Fruit fly (Drosophila melanogaster): Measurements from ENCODE around the gene qin.

The qin gene

DNA sequence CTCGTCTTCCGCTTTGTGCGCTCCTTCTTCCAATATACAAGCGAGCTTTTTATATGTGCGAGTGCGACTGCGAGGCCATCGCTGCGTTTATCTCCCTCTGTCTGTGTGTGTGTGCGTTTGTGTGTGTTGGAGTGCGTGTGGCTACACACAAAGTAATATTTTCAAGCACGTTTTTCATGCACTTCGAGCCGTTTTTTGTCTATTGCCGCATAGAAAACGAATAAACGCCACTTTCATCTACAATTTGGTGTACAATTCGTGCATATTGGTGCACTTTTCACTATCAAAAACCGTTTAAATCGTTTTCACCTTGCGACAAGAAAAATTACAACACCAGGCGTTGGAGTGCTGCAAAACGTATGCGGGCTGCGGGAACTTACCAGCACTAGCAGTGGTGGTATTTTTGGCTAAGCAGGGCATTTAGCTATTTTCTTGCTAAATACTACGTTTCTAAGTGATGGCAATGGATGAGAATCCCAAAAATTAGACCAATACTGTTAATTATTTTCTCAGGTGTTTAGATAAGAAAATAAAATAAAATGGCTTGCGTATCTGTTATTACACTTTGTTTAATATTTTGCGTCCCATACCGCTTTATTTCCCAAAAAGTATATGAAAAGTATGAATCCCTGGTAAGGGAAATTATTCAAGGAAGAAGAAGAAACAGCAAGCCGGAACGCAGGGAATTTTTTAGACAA lies 68.3 kb downstream of the qin start, which contains the start of the genes CG31224 and CstF64 (continued):
- TF ChIP-seq CG31388 (GFP tag; optimal IDR thresholded peaks at IDR 0.05) (peak; percentile 52), CG4854 (GFP tag; optimal IDR thresholded peaks at IDR 0.05) (peak; percentile 85), CG8388 (GFP tag; optimal IDR thresholded peaks at IDR 0.05) (peak; percentile 75), corto (GFP tag; optimal IDR thresholded peaks at IDR 0.05) (no peak), CG1603 (tag; optimal IDR thresholded peaks at IDR 0.05) (no peak), CG12104 (GFP tag; optimal IDR thresholded peaks at IDR 0.05) (peak; percentile 80), Mad (GFP tag; optimal IDR thresholded peaks at IDR 0.05) (peak; percentile 93), CHES-1-like (GFP tag; optimal IDR thresholded peaks at IDR 0.05) (peak; percentile 92), pzg (GFP tag; optimal IDR thresholded peaks at IDR 0.05) (peak; percentile 82), unc-4 (GFP tag; IDR thresholded peaks at IDR 0.05; ENCODE audit: partially characterized antibody) (no peak; the same call in 1 of the 2 replicates), vfl (GFP tag; optimal IDR thresholded peaks at IDR 0.05) (peak; percentile 77), Rfx (GFP tag; IDR thresholded peaks at IDR 0.05) (peak; percentile 87), zen2 (GFP tag; IDR thresholded peaks at IDR 0.05; ENCODE audit: partially characterized antibody) (no peak), CG3995 (GFP tag; optimal IDR thresholded peaks at IDR 0.05) (peak; percentile 58), CG8290 (GFP tag; optimal IDR thresholded peaks at IDR 0.05) (peak; percentile 83), CG8290 (tag; optimal IDR thresholded peaks at IDR 0.05) (no peak), CG8089 (GFP tag; optimal IDR thresholded peaks at IDR 0.05) (peak; percentile 65), Abd-B (GFP tag; optimal IDR thresholded peaks at IDR 0.05) (peak; percentile 82), p53 (GFP tag; optimal IDR thresholded peaks at IDR 0.05) (peak; percentile 66), fd64A (GFP tag; optimal IDR thresholded peaks at IDR 0.05) (peak; percentile 60), chn (GFP tag; optimal IDR thresholded peaks at IDR 0.05) (peak; percentile 91), onecut (GFP tag; IDR thresholded peaks at IDR 0.05) (peak; percentile 15; the same call in 1 of the 2 replicates), CG8281 (tag; optimal IDR thresholded peaks at IDR 0.05) (no peak), CG11504 (tag; optimal IDR thresholded peaks at IDR 0.05) (no peak), pros (GFP tag; optimal IDR thresholded peaks at IDR 0.05) (no peak), oc (tag; optimal IDR thresholded peaks at IDR 0.05) (peak; percentile 67), CG4820 (GFP tag; optimal IDR thresholded peaks at IDR 0.05) (peak; percentile 79), Doc3 (GFP tag; IDR thresholded peaks at IDR 0.05; ENCODE audit: partially characterized antibody) (no peak), CG9609 (GFP tag; optimal IDR thresholded peaks at IDR 0.05) (peak; percentile 83), ro (GFP tag; IDR thresholded peaks at IDR 0.05) (peak; percentile 68), peb (GFP tag; IDR thresholded peaks at IDR 0.05) (peak; percentile 71), Fer1 (GFP tag; optimal IDR thresholded peaks at IDR 0.05) (peak; percentile 84), CG6175 (GFP tag; IDR thresholded peaks at IDR 0.05) (peak; percentile 63; the same call in 1 of the 3 replicates), CG1602 (GFP tag; optimal IDR thresholded peaks at IDR 0.05) (peak; percentile 89), shn (GFP tag; optimal IDR thresholded peaks at IDR 0.05) (peak; percentile 89), Side (GFP tag; optimal IDR thresholded peaks at IDR 0.05) (peak; percentile 83), CG30020 (tag; optimal IDR thresholded peaks at IDR 0.05) (peak; percentile 76), CG12236 (GFP tag; optimal IDR thresholded peaks at IDR 0.05) (peak; percentile 67), CG30431 (GFP tag; optimal IDR thresholded peaks at IDR 0.05) (peak; percentile 56), disco-r (GFP tag; optimal IDR thresholded peaks at IDR 0.05) (peak; percentile 81), gce (GFP tag; IDR thresholded peaks at IDR 0.05) (0 out of 3 replicates have a peak, but pooled peaks have one; percentile 49), HLHmδ (GFP tag; optimal IDR thresholded peaks at IDR 0.05) (no peak), CG13296 (GFP tag; optimal IDR thresholded peaks at IDR 0.05) (peak; percentile 72), tap (tag; optimal IDR thresholded peaks at IDR 0.05) (no peak), CG43689 (GFP tag; IDR thresholded peaks at IDR 0.05) (peak; percentile 58), CG3281 (GFP tag; optimal IDR thresholded peaks at IDR 0.05) (peak; percentile 85), Myb (GFP tag; optimal IDR thresholded peaks at IDR 0.05) (peak; percentile 73), caup (GFP tag; optimal IDR thresholded peaks at IDR 0.05; ENCODE audit: severe bottlenecking) (peak; percentile 86), chinmo (GFP tag; IDR thresholded peaks at IDR 0.05; ENCODE audit: partially characterized antibody) (peak; percentile 59; the same call in 2 of the 4 replicates)

Measured in whole organism, embryonic.